Fruit fly (Drosophila melanogaster) whole organism, wandering third instar larva: ENCODE data around the gene CG34462.

ENCODE experiments used
- Abd-B ChIP-seq: fragments of >200 bp; optimal IDR thresholded peaks from 2 replicates; lab custom pipeline; 2017; ENCODE audit warnings: missing biosample characterization, missing genetic modification characterization
- CG32264 ChIP-seq: fragments of 200-800 bp; sonication (Bioruptor generic); optimal IDR thresholded peaks from 2 replicates; lab custom pipeline; 2016; ENCODE audit warnings: missing biosample characterization, missing genetic modification characterization
- CG9705 ChIP-seq: fragments of 200-800 bp; sonication (Bioruptor generic); optimal IDR thresholded peaks from 2 replicates; lab custom pipeline; 2018; ENCODE audit warnings: missing biosample characterization, mild to moderate bottlenecking, missing genetic modification characterization
- CrebA ChIP-seq: fragments of 200-800 bp; sonication (Bioruptor generic); optimal IDR thresholded peaks from 2 replicates; lab custom pipeline; 2016; ENCODE audit warnings: missing biosample characterization, mild to moderate bottlenecking, missing genetic modification characterization, borderline replicate concordance
- Dif ChIP-seq: fragments of 200-275, 200-300 bp; sonication (Bioruptor generic); optimal IDR thresholded peaks from 2 replicates; lab custom pipeline; 2018; ENCODE audit warnings: missing biosample characterization, missing genetic modification characterization; ENCODE audit not compliant: partially characterized antibody
- GATAd ChIP-seq: sonication (Bioruptor generic); optimal IDR thresholded peaks from 2 replicates; lab custom pipeline; 2016; ENCODE audit warnings: missing biosample characterization, missing genetic modification characterization
- Hr83 ChIP-seq: fragments of 200-300 bp; sonication (Bioruptor generic); optimal IDR thresholded peaks from 2 replicates; lab custom pipeline; 2016; ENCODE audit warnings: missing biosample characterization, mild to moderate bottlenecking, missing genetic modification characterization, moderate library complexity; ENCODE audit not compliant: poor library complexity, severe bottlenecking
- Jra ChIP-seq: sonication (Bioruptor generic); optimal IDR thresholded peaks from 2 replicates; lab custom pipeline; 2016; ENCODE audit warnings: missing biosample characterization, missing genetic modification characterization
- Mio ChIP-seq: sonication (Bioruptor generic); optimal IDR thresholded peaks from 2 replicates; lab custom pipeline; 2016; ENCODE audit warnings: missing biosample characterization, missing genetic modification characterization
- Myc ChIP-seq: fragments of >200 bp; optimal IDR thresholded peaks from 2 replicates; lab custom pipeline; 2017
- N ChIP-seq: fragments of >200 bp; optimal IDR thresholded peaks from 2 replicates; lab custom pipeline; 2018; ENCODE audit warnings: missing biosample characterization, missing external identifiers, missing genetic modification characterization
- OdsH ChIP-seq: fragments of 200-800 bp; sonication (Bioruptor generic); optimal IDR thresholded peaks from 2 replicates; lab custom pipeline; 2016; ENCODE audit warnings: missing biosample characterization, mild to moderate bottlenecking, missing genetic modification characterization
- Rel ChIP-seq, 2 experiments: fragments of 200-800 bp; sonication (Bioruptor generic) in 1 of 2; optimal IDR thresholded peaks; 2 replicates in 1 of 2; 3 replicates in 1 of 2; lab custom pipeline; 2016 to 2019; ENCODE audit warnings: mild to moderate bottlenecking in 2 of 2, missing biosample characterization in 2 of 2, missing genetic modification characterization in 2 of 2, moderate library complexity in 1 of 2
- br ChIP-seq: fragments of 200-800 bp; sonication (Bioruptor generic); optimal IDR thresholded peaks from 2 replicates; lab custom pipeline; 2016; ENCODE audit warnings: missing biosample characterization, missing genetic modification characterization
- brk ChIP-seq: fragments of 200-800 bp; sonication (Bioruptor generic); optimal IDR thresholded peaks from 2 replicates; lab custom pipeline; 2016; ENCODE audit warnings: missing biosample characterization, mild to moderate bottlenecking, missing genetic modification characterization
- dl ChIP-seq, 2 experiments: fragments of 175-275, 200-275 bp in 1 of 2; fragments of 200-275 bp in 1 of 2; sonication (Bioruptor generic); optimal IDR thresholded peaks; lab custom pipeline; 2018; ENCODE audit warnings: mild to moderate bottlenecking in 2 of 2, missing biosample characterization in 2 of 2, missing genetic modification characterization in 2 of 2, moderate library complexity in 2 of 2; ENCODE audit not compliant: partially characterized antibody in 2 of 2, insufficient read depth in 1 of 2
- dmrt93B ChIP-seq: fragments of 200-800 bp; sonication (Bioruptor generic); optimal IDR thresholded peaks from 2 replicates; lab custom pipeline; 2018; ENCODE audit warnings: missing biosample characterization, mild to moderate bottlenecking, missing genetic modification characterization
- ey ChIP-seq: fragments of 200-800 bp; sonication (Bioruptor generic); optimal IDR thresholded peaks from 2 replicates; lab custom pipeline; 2016; ENCODE audit warnings: missing biosample characterization, missing genetic modification characterization
- foxo ChIP-seq, 2 experiments: fragments of 200-800 bp; sonication (Bioruptor generic); optimal IDR thresholded peaks; 2 replicates in 1 of 2; 3 replicates in 1 of 2; lab custom pipeline; 2016 to 2017; ENCODE audit warnings: missing biosample characterization in 2 of 2, missing genetic modification characterization in 2 of 2
- fru ChIP-seq: fragments of 200-800 bp; sonication (Bioruptor generic); optimal IDR thresholded peaks from 3 replicates; lab custom pipeline; 2016; ENCODE audit warnings: missing biosample characterization, mild to moderate bottlenecking, missing genetic modification characterization
- h ChIP-seq: fragments of 200-800 bp; sonication (Bioruptor generic); optimal IDR thresholded peaks from 3 replicates; lab custom pipeline; 2016; ENCODE audit warnings: missing biosample characterization, mild to moderate bottlenecking, missing genetic modification characterization
- jim ChIP-seq: fragments of 175-275, 200-325 bp; sonication (Bioruptor generic); optimal IDR thresholded peaks from 2 replicates; lab custom pipeline; 2016; ENCODE audit warnings: missing biosample characterization, mild to moderate bottlenecking, missing genetic modification characterization
- lola ChIP-seq: fragments of >200 bp; optimal IDR thresholded peaks from 2 replicates; lab custom pipeline; 2017; ENCODE audit warnings: missing biosample characterization, missing genetic modification characterization
- pan ChIP-seq: fragments of >200 bp; optimal IDR thresholded peaks from 2 replicates; lab custom pipeline; 2017
- psq ChIP-seq: fragments of 200-800 bp; sonication (Bioruptor generic); optimal IDR thresholded peaks from 3 replicates; lab custom pipeline; 2017; ENCODE audit warnings: missing biosample characterization, mild to moderate bottlenecking, missing genetic modification characterization, moderate library complexity
- rgr ChIP-seq: fragments of 200-800 bp; sonication (Bioruptor generic); optimal IDR thresholded peaks from 3 replicates; lab custom pipeline; 2016; ENCODE audit warnings: missing biosample characterization, mild to moderate bottlenecking, missing genetic modification characterization
- sage ChIP-seq: fragments of 200-800 bp; sonication (Bioruptor generic); optimal IDR thresholded peaks from 2 replicates; lab custom pipeline; 2016; ENCODE audit warnings: missing biosample characterization, mild to moderate bottlenecking, missing genetic modification characterization
- tai ChIP-seq: sonication (Bioruptor generic); optimal IDR thresholded peaks from 2 replicates; lab custom pipeline; 2016; ENCODE audit warnings: missing biosample characterization, missing genetic modification characterization

The CG34462 gene

dm6 chr3L:8347346-8347745 lies 19.0 kb downstream of the CG34462 start:
- TF ChIP-seq brk (GFP tag; lab: Kevin White, UChicago) (no peak), OdsH (GFP tag; lab: Kevin White, UChicago) (peak; percentile 20), Hr83 (GFP tag; lab: Kevin White, UChicago) (peak; percentile 80), Rel (GFP tag; optimal IDR thresholded peaks at IDR 0.05; lab: Kevin White, UChicago) (no peak), Rel (tag; optimal IDR thresholded peaks at IDR 0.05; lab: Kevin White, UChicago) (no peak)
- TF ChIP-seq, all 38 proteins: peak for 2

dm6 chr3L:8356196-8356595 lies 27.8 kb downstream of the CG34462 start, which contains the start of gene Culd:
TSS of gene Culd (minus strand) at chr3L:8356296.
- no peak for TF ChIP-seq sage (GFP tag; lab: Kevin White, UChicago)
- no peak for TF ChIP-seq rgr
- no peak for TF ChIP-seq Mio (GFP tag; lab: Kevin White, UChicago)
- no peak for TF ChIP-seq Jra (GFP tag; lab: Kevin White, UChicago)
- TF ChIP-seq pan (lab: Kevin White, UChicago), result no peak
- TF ChIP-seq, all 38 proteins: peak for 0

dm6 chr3L:8358138-8358537 lies 29.8 kb downstream of the CG34462 start:
- TF ChIP-seq sage (GFP tag; lab: Kevin White, UChicago) (no peak), Dif (no peak), GATAd (no peak), foxo (GFP tag; optimal IDR thresholded peaks at IDR 0.05; lab: Kevin White, UChicago) (peak in 1 of 2 experiments; percentile 39), lola (GFP tag; lab: Kevin White, UChicago) (no peak), psq (GFP tag; lab: Kevin White, UChicago) (no peak), OdsH (GFP tag; lab: Kevin White, UChicago) (peak; percentile 7), Jra (GFP tag; lab: Kevin White, UChicago) (no peak), jim (GFP tag; lab: Kevin White, UChicago) (no peak), CG32264 (no peak), dmrt93B (GFP tag; lab: Kevin White, UChicago) (no peak), Myc (lab: Kevin White, UChicago) (no peak), Hr83 (GFP tag; lab: Kevin White, UChicago) (no peak), CrebA (no peak), ey (GFP tag; lab: Kevin White, UChicago) (no peak), fru (no peak), h (no peak), tai (GFP tag; lab: Kevin White, UChicago) (no peak), CG9705 (GFP tag; lab: Kevin White, UChicago) (peak; percentile 7), pan (lab: Kevin White, UChicago) (no peak), Abd-B (no peak), N (GFP tag; lab: Kevin White, UChicago) (no peak), dl (GFP tag; optimal IDR thresholded peaks at IDR 0.05; lab: Kevin White, UChicago; ENCODE audit: insufficient read depth in 1 of 2, partially characterized antibody in 2 of 2) (no peak), br (no peak), rgr (no peak)
- TF ChIP-seq, all 38 proteins: peak for 3

dm6 chr3L:8358776-8359455 lies 30.5 kb downstream of the CG34462 start:
- peak; percentile 61 for TF ChIP-seq fru
- TF ChIP-seq jim (GFP tag; lab: Kevin White, UChicago), result no peak
- TF ChIP-seq h, result peak; percentile 3
- TF ChIP-seq Mio (GFP tag; lab: Kevin White, UChicago), result no peak

dm6 chr3L:8360063-8360642 lies 31.8 kb downstream of the CG34462 start:
- peak; percentile 22 for TF ChIP-seq Dif
- no peak for TF ChIP-seq psq (GFP tag; lab: Kevin White, UChicago)
- TF ChIP-seq jim (GFP tag; lab: Kevin White, UChicago), result peak; percentile 56
